Fruit fly (Drosophila melanogaster) whole organism, embryonic: ENCODE measurements around the gene CG4957.
A peak's percentile ranks its signal among the peaks of the same experiment; 100 is the strongest.

Source experiments
- CG10147 ChIP-seq: fragments of 200-800 bp; sonication (Bioruptor generic); optimal IDR thresholded peaks from 2 replicates; lab custom pipeline; 2019; ENCODE audit warnings: missing biosample characterization, mild to moderate bottlenecking, missing genetic modification characterization, moderate library complexity
- CG1024 ChIP-seq: fragments of 200-800 bp; sonication (Bioruptor generic); IDR thresholded peaks from 2 replicates; pipeline ENCODE4 v1.3.6; 2022; ENCODE audit warnings: missing biosample characterization, missing genetic modification characterization
- CG10543 ChIP-seq: fragments of 200-800 bp; sonication (Bioruptor generic); optimal IDR thresholded peaks from 3 replicates; lab custom pipeline; 2017; ENCODE audit warnings: missing biosample characterization, mild to moderate bottlenecking, missing genetic modification characterization, moderate library complexity
- CG13296 ChIP-seq: fragments of 200-800 bp; sonication (Bioruptor generic); optimal IDR thresholded peaks from 3 replicates; lab custom pipeline; 2018; ENCODE audit warnings: missing biosample characterization, mild to moderate bottlenecking, missing genetic modification characterization
- CG13775 ChIP-seq: fragments of 200-800 bp; sonication (Bioruptor generic); optimal IDR thresholded peaks from 3 replicates; lab custom pipeline; 2017; ENCODE audit warnings: missing biosample characterization, mild to moderate bottlenecking, missing genetic modification characterization
- CG14710 ChIP-seq: fragments of 200-800 bp; sonication (Bioruptor generic); optimal IDR thresholded peaks from 3 replicates; lab custom pipeline; 2019; ENCODE audit warnings: missing biosample characterization, mild to moderate bottlenecking, missing genetic modification characterization, moderate library complexity
- CG16813 ChIP-seq: fragments of 200-800 bp; sonication (Bioruptor generic); IDR thresholded peaks from 3 replicates; pipeline ENCODE4 v1.3.6; 2022; ENCODE audit warnings: missing biosample characterization, missing genetic modification characterization; ENCODE audit not compliant: partially characterized antibody
- CG16863 ChIP-seq: fragments of 200-800 bp; sonication (Bioruptor generic); optimal IDR thresholded peaks from 3 replicates; lab custom pipeline; 2016; ENCODE audit warnings: missing biosample characterization, missing genetic modification characterization
- CG17802 ChIP-seq: fragments of 200-800 bp; sonication (Bioruptor generic); optimal IDR thresholded peaks from 2 replicates; lab custom pipeline; 2018; ENCODE audit warnings: missing biosample characterization, mild to moderate bottlenecking, missing genetic modification characterization, moderate library complexity
- CG17829 ChIP-seq: fragments of 200-800 bp; optimal IDR thresholded peaks from 2 replicates; lab custom pipeline; 2019; ENCODE audit warnings: missing biosample characterization, mild to moderate bottlenecking, missing genetic modification characterization, moderate library complexity
- CG2116 ChIP-seq: fragments of 200-800 bp; sonication (Bioruptor generic); optimal IDR thresholded peaks from 3 replicates; lab custom pipeline; 2018; ENCODE audit warnings: missing biosample characterization, mild to moderate bottlenecking, missing genetic modification characterization
- CG30020 ChIP-seq: fragments of 200-800 bp; optimal IDR thresholded peaks from 2 replicates; lab custom pipeline; 2019; ENCODE audit warnings: missing biosample characterization, mild to moderate bottlenecking, missing genetic modification characterization, moderate library complexity
- CG3407 ChIP-seq: fragments of 200-800 bp; sonication (Bioruptor generic); optimal IDR thresholded peaks from 2 replicates; lab custom pipeline; 2018; ENCODE audit warnings: missing biosample characterization, mild to moderate bottlenecking, missing genetic modification characterization
- CG34224 ChIP-seq: fragments of 200-800 bp; sonication (Bioruptor generic); IDR thresholded peaks from 3 replicates; pipeline ENCODE4 v1.3.6; 2022; ENCODE audit warnings: missing biosample characterization, missing genetic modification characterization; ENCODE audit not compliant: partially characterized antibody
- CG3995 ChIP-seq: fragments of 200-800 bp; sonication (Bioruptor generic); optimal IDR thresholded peaks from 3 replicates; lab custom pipeline; 2016; ENCODE audit warnings: missing biosample characterization, missing genetic modification characterization
- CG6813 ChIP-seq: fragments of 200-800 bp; sonication (Bioruptor generic); optimal IDR thresholded peaks from 2 replicates; lab custom pipeline; 2017; ENCODE audit warnings: missing biosample characterization, missing genetic modification characterization, mild to moderate bottlenecking, moderate library complexity, missing genetic modification reagents
- CG7987 ChIP-seq: fragments of 200-800 bp; sonication (Bioruptor generic); optimal IDR thresholded peaks from 2 replicates; lab custom pipeline; 2018; ENCODE audit warnings: missing biosample characterization, mild to moderate bottlenecking, missing genetic modification characterization, moderate library complexity
- CG8290 ChIP-seq, 3 experiments: fragments of 200-800 bp; sonication (Bioruptor generic); optimal IDR thresholded peaks; 2 replicates each; lab custom pipeline; 2016 to 2019; ENCODE audit warnings: missing biosample characterization in 3 of 3, missing genetic modification characterization in 3 of 3, mild to moderate bottlenecking in 2 of 3, moderate library complexity in 1 of 3
- CG8944 ChIP-seq: fragments of 200-800 bp; sonication (Bioruptor generic); optimal IDR thresholded peaks from 3 replicates; lab custom pipeline; 2016; ENCODE audit warnings: missing biosample characterization, missing genetic modification characterization
- Dad ChIP-seq: fragments of 200-800 bp; sonication (Bioruptor generic); optimal IDR thresholded peaks from 3 replicates; lab custom pipeline; 2016; ENCODE audit warnings: missing biosample characterization, missing genetic modification characterization
- Dll ChIP-seq: fragments of 200-800 bp; sonication (Bioruptor generic); IDR thresholded peaks from 4 replicates; pipeline ENCODE4 v1.3.6; 2022; ENCODE audit warnings: missing biosample characterization, missing genetic modification characterization; ENCODE audit not compliant: partially characterized antibody
- Dp ChIP-seq: fragments of 200-800 bp; sonication (Bioruptor generic); optimal IDR thresholded peaks from 2 replicates; lab custom pipeline; 2018; ENCODE audit warnings: missing biosample characterization, mild to moderate bottlenecking, missing genetic modification characterization, moderate library complexity
- E2f2 ChIP-seq: fragments of 200-800 bp; sonication (Bioruptor generic); IDR thresholded peaks from 2 replicates; pipeline ENCODE4 v1.3.6; 2022; ENCODE audit warnings: missing biosample characterization, missing genetic modification characterization
- Ets65A ChIP-seq: fragments of 200-800 bp; sonication (Bioruptor generic); peaks from one replicate; lab custom pipeline; 2016; ENCODE audit warnings: missing biosample characterization, missing genetic modification characterization
- Fer3 ChIP-seq: fragments of 200-800 bp; sonication (Bioruptor generic); optimal IDR thresholded peaks from 2 replicates; lab custom pipeline; 2018; ENCODE audit warnings: missing biosample characterization, mild to moderate bottlenecking, missing genetic modification characterization, moderate library complexity
- HmgZ ChIP-seq: fragments of 200-800 bp; sonication (Bioruptor generic); optimal IDR thresholded peaks from 2 replicates; lab custom pipeline; 2018; ENCODE audit warnings: missing biosample characterization, mild to moderate bottlenecking, missing genetic modification characterization
- Hsf ChIP-seq: fragments of 200-800 bp; sonication (Bioruptor generic); optimal IDR thresholded peaks from 3 replicates; lab custom pipeline; 2016; ENCODE audit warnings: missing biosample characterization, missing genetic modification characterization
- MBD-R2 ChIP-seq: fragments of 200-800 bp; sonication (Bioruptor generic); IDR thresholded peaks from 2 replicates; pipeline ENCODE4 v1.3.6; 2022; ENCODE audit warnings: missing biosample characterization, missing genetic modification characterization
- Med ChIP-seq: fragments of 200-800 bp; sonication (Bioruptor generic); peaks from one replicate; lab custom pipeline; 2016; ENCODE audit warnings: missing biosample characterization, missing genetic modification characterization, mild to moderate bottlenecking, inconsistent platforms, moderate library complexity
- Myb ChIP-seq: fragments of 200-800 bp; sonication (Bioruptor generic); optimal IDR thresholded peaks from 2 replicates; lab custom pipeline; 2016; ENCODE audit warnings: missing biosample characterization, missing genetic modification characterization
- Nf-YB ChIP-seq: fragments of 200-800 bp; sonication (Bioruptor generic); optimal IDR thresholded peaks from 3 replicates; lab custom pipeline; 2019; ENCODE audit warnings: missing biosample characterization, mild to moderate bottlenecking, missing genetic modification characterization, moderate library complexity
- Sin3A ChIP-seq: fragments of >200 bp; optimal IDR thresholded peaks from 2 replicates; lab custom pipeline; 2018
- ato ChIP-seq: fragments of 200-800 bp; sonication (Bioruptor generic); IDR thresholded peaks from 2 replicates; pipeline ENCODE4 v1.3.6; 2022; ENCODE audit warnings: missing biosample characterization, missing genetic modification characterization; ENCODE audit not compliant: partially characterized antibody
- en ChIP-seq: fragments of 200-800 bp; sonication (Bioruptor generic); optimal IDR thresholded peaks from 2 replicates; lab custom pipeline; 2016; ENCODE audit warnings: missing biosample characterization, missing genetic modification characterization
- exex ChIP-seq: fragments of 200-800 bp; sonication (Bioruptor generic); optimal IDR thresholded peaks from 4 replicates; lab custom pipeline; 2018; ENCODE audit warnings: missing biosample characterization, mild to moderate bottlenecking, missing genetic modification characterization, moderate library complexity
- gem ChIP-seq: fragments of 200-800 bp; sonication (Bioruptor generic); optimal IDR thresholded peaks from 2 replicates; lab custom pipeline; 2019; ENCODE audit warnings: missing biosample characterization, mild to moderate bottlenecking, missing genetic modification characterization, moderate library complexity
- gfzf ChIP-seq: fragments of 200-800 bp; sonication (Bioruptor generic); optimal IDR thresholded peaks from 2 replicates; lab custom pipeline; 2016; ENCODE audit warnings: missing biosample characterization, mild to moderate bottlenecking, missing genetic modification characterization, moderate library complexity
- gro ChIP-seq: fragments of 200-800 bp; sonication (Bioruptor generic); optimal IDR thresholded peaks from 2 replicates; lab custom pipeline; 2016; ENCODE audit warnings: missing biosample characterization, missing genetic modification characterization
- gt ChIP-seq: fragments of 200-800 bp; sonication (Bioruptor generic); IDR thresholded peaks from 2 replicates; pipeline ENCODE4 v1.3.6; 2022; ENCODE audit warnings: missing biosample characterization, missing genetic modification characterization
- jumu ChIP-seq: fragments of 200-800 bp; sonication (Bioruptor generic); optimal IDR thresholded peaks from 3 replicates; lab custom pipeline; 2016; ENCODE audit warnings: missing biosample characterization, missing genetic modification characterization
- klu ChIP-seq: fragments of 200-800 bp; sonication (Bioruptor generic); IDR thresholded peaks from 2 replicates; pipeline ENCODE4 v1.3.6; 2022; ENCODE audit warnings: missing biosample characterization, missing genetic modification characterization
- pum ChIP-seq: fragments of 200-800 bp; sonication (Bioruptor generic); optimal IDR thresholded peaks from 2 replicates; lab custom pipeline; 2016; ENCODE audit warnings: missing biosample characterization, missing genetic modification characterization
- salm ChIP-seq: fragments of 200-800 bp; sonication (Bioruptor generic); optimal IDR thresholded peaks from 2 replicates; lab custom pipeline; 2018; ENCODE audit warnings: missing biosample characterization, mild to moderate bottlenecking, missing genetic modification characterization
- sd ChIP-seq: fragments of 200-800 bp; sonication (Bioruptor generic); optimal IDR thresholded peaks from 3 replicates; lab custom pipeline; 2018; ENCODE audit warnings: missing biosample characterization, mild to moderate bottlenecking, missing genetic modification characterization, moderate library complexity
- sens ChIP-seq: fragments of 200-800 bp; sonication (Bioruptor generic); peaks from one replicate; lab custom pipeline; 2016; ENCODE audit warnings: missing biosample characterization, missing genetic modification characterization
- sug ChIP-seq: fragments of 200-800 bp; optimal IDR thresholded peaks from 2 replicates; lab custom pipeline; 2019; ENCODE audit warnings: missing biosample characterization, mild to moderate bottlenecking, missing genetic modification characterization, moderate library complexity
- tna ChIP-seq: fragments of 200-800 bp; sonication (Bioruptor generic); IDR thresholded peaks from 2 replicates; pipeline ENCODE4 v1.3.6; 2022; ENCODE audit warnings: missing biosample characterization, missing genetic modification characterization; ENCODE audit not compliant: partially characterized antibody
- unc-4 ChIP-seq: fragments of 200-800 bp; sonication (Bioruptor generic); IDR thresholded peaks from 2 replicates; pipeline ENCODE4 v1.3.6; 2022; ENCODE audit warnings: missing biosample characterization, missing genetic modification characterization; ENCODE audit not compliant: partially characterized antibody
- wek ChIP-seq: fragments of 200-800 bp; sonication (Bioruptor generic); optimal IDR thresholded peaks from 3 replicates; lab custom pipeline; 2018; ENCODE audit warnings: missing biosample characterization, mild to moderate bottlenecking, missing genetic modification characterization, moderate library complexity
- yki ChIP-seq: fragments of >200 bp; optimal IDR thresholded peaks from 3 replicates; lab custom pipeline; 2018

CG4957 gene

DNA sequence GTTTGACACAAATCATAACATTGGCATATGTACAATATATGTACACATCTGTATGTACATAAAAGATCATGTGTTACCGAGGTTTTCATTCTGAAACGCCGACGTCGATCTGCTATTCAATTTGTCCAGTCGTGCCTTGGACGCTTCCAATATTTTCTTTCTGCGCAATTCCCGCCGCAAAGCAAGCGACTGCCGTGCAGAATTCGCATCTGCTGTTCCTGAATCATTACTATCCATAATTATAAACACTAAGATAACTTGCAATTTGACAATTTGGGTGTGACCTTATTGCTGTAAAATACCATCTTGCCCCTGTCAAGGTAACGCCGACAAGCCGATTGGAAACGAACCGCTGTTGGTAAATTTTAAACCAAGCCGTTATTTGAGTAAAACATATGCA is 43.1 kb downstream of the CG4957 start (continued):
- TF ChIP-seq jumu (GFP tag; lab: Kevin White, UChicago) (no peak), CG14710 (tag; lab: Kevin White, UChicago) (peak; percentile 23), gfzf (GFP tag; lab: Kevin White, UChicago) (peak; percentile 76), CG13775 (GFP tag; lab: Kevin White, UChicago) (no peak), sens (peak; percentile 72), CG30020 (tag; lab: Kevin White, UChicago) (peak; percentile 97), Dp (GFP tag; lab: Kevin White, UChicago) (peak; percentile 41), CG3995 (GFP tag; lab: Kevin White, UChicago) (peak; percentile 10), CG17802 (tag; lab: Kevin White, UChicago) (peak; percentile 34), klu (GFP tag; lab: Robert Waterston, UW) (no peak), wek (GFP tag; lab: Kevin White, UChicago) (peak; percentile 10), CG3407 (no peak), yki (lab: Kevin White, UChicago) (no peak), gt (GFP tag; lab: Robert Waterston, UW) (no peak), CG17829 (tag; lab: Kevin White, UChicago) (no peak), CG34224 (GFP tag; lab: Robert Waterston, UW) (0 out of 3 replicates have a peak, but pooled peaks have one; percentile 12), MBD-R2 (GFP tag; lab: Robert Waterston, UW) (peak; percentile 65), CG2116 (peak; percentile 44), Sin3A (lab: Kevin White, UChicago) (peak; percentile 28), unc-4 (GFP tag; lab: Robert Waterston, UW) (peak; percentile 38; the same call in 1 of the 2 replicates), CG10147 (GFP tag; lab: Kevin White, UChicago) (no peak), Dad (no peak), E2f2 (GFP tag; lab: Robert Waterston, UW) (peak; percentile 31), CG16863 (no peak), CG13296 (GFP tag; lab: Kevin White, UChicago) (peak; percentile 2), CG1024 (GFP tag; lab: Robert Waterston, UW) (0 out of 2 replicates have a peak, but pooled peaks have one; percentile 42), pum (GFP tag; lab: Kevin White, UChicago) (no peak), en (no peak), CG8290 (GFP tag; optimal IDR thresholded peaks at IDR 0.05; lab: Kevin White, UChicago) (no peak), CG8290 (tag; optimal IDR thresholded peaks at IDR 0.05; lab: Kevin White, UChicago) (peak in 1 of 2 experiments; percentile 4), ato (GFP tag; lab: Robert Waterston, UW) (no peak), Fer3 (tag; lab: Kevin White, UChicago) (no peak), sug (tag; lab: Kevin White, UChicago) (peak; percentile 12), tna (no peak), HmgZ (tag; lab: Kevin White, UChicago) (no peak), gro (GFP tag; lab: Kevin White, UChicago) (no peak), exex (peak; percentile 23), sd (tag; lab: Kevin White, UChicago) (no peak), salm (no peak), Nf-YB (GFP tag; lab: Kevin White, UChicago) (no peak), Ets65A (GFP tag; lab: Kevin White, UChicago) (peak; percentile 54), Dll (GFP tag; lab: Robert Waterston, UW) (peak; percentile 42; the same call in 1 of the 4 replicates), gem (tag; lab: Kevin White, UChicago) (no peak), Hsf (no peak), CG16813 (no peak), CG7987 (GFP tag; lab: Kevin White, UChicago) (no peak), CG6813 (GFP tag; lab: Kevin White, UChicago) (no peak), Med (GFP tag; lab: Kevin White, UChicago) (peak; percentile 43), CG8944 (GFP tag; lab: Kevin White, UChicago) (no peak), CG10543 (GFP tag; lab: Kevin White, UChicago) (no peak), Myb (peak; percentile 90)
